Worm (Caenorhabditis elegans) whole organism, L2 larva: ENCODE results near the gene C39B10.7.

ENCODE experiments used
- F13H6.1 ChIP-seq: sonication (generic microtip); optimal IDR thresholded peaks from 2 replicates; lab custom pipeline; 2016; ENCODE audit warnings: missing genetic modification characterization, missing compliant biosample characterization
- ama-1 ChIP-seq: fragments of 150-350 bp; optimal IDR thresholded peaks from 2 replicates; lab custom pipeline; 2018; ENCODE audit warnings: inconsistent platforms
- egl-27 ChIP-seq: sonication (generic microtip); optimal IDR thresholded peaks from 3 replicates; lab custom pipeline; 2017; ENCODE audit warnings: missing biosample characterization, missing genetic modification reagents, missing genetic modification characterization
- elt-3 ChIP-seq: sonication (generic microtip); optimal IDR thresholded peaks from 2 replicates; lab custom pipeline; 2017; ENCODE audit warnings: missing biosample characterization, missing genetic modification characterization
- fos-1 ChIP-seq: fragments of 150-350 bp; optimal IDR thresholded peaks from 2 replicates; lab custom pipeline; 2014; ENCODE audit warnings: missing biosample characterization, missing genetic modification characterization
- mab-5 ChIP-seq: fragments of 150-350 bp; optimal IDR thresholded peaks from 2 replicates; lab custom pipeline; 2014; ENCODE audit warnings: missing biosample characterization, missing genetic modification characterization
- nhr-10 ChIP-seq: sonication (generic microtip); optimal IDR thresholded peaks from 2 replicates; lab custom pipeline; 2017; ENCODE audit warnings: missing biosample characterization, missing genetic modification characterization
- nhr-12 ChIP-seq: fragments of 150-350 bp; optimal IDR thresholded peaks from 2 replicates; lab custom pipeline; 2014; ENCODE audit warnings: missing biosample characterization, missing genetic modification characterization
- nhr-23 ChIP-seq: fragments of 150-350 bp; optimal IDR thresholded peaks from 2 replicates; lab custom pipeline; 2014; ENCODE audit warnings: missing biosample characterization, missing genetic modification reagents, missing genetic modification characterization
- nhr-237 ChIP-seq: fragments of 150-350 bp; optimal IDR thresholded peaks from 2 replicates; lab custom pipeline; 2014; ENCODE audit warnings: missing biosample characterization, missing genetic modification characterization
- nhr-6 ChIP-seq: fragments of 150-350 bp; optimal IDR thresholded peaks from 2 replicates; lab custom pipeline; 2014; ENCODE audit warnings: missing biosample characterization, missing genetic modification characterization
- nhr-77 ChIP-seq: fragments of 150-350 bp; optimal IDR thresholded peaks from 2 replicates; lab custom pipeline; 2014; ENCODE audit warnings: missing biosample characterization, missing genetic modification characterization
- snpc-4 ChIP-seq: fragments of 150-350 bp; optimal IDR thresholded peaks from 2 replicates; lab custom pipeline; 2014; ENCODE audit warnings: missing biosample characterization, missing genetic modification characterization
- unc-39 ChIP-seq: fragments of 150-350 bp; optimal IDR thresholded peaks from 2 replicates; lab custom pipeline; 2014; ENCODE audit warnings: missing biosample characterization, missing genetic modification characterization

DNA sequence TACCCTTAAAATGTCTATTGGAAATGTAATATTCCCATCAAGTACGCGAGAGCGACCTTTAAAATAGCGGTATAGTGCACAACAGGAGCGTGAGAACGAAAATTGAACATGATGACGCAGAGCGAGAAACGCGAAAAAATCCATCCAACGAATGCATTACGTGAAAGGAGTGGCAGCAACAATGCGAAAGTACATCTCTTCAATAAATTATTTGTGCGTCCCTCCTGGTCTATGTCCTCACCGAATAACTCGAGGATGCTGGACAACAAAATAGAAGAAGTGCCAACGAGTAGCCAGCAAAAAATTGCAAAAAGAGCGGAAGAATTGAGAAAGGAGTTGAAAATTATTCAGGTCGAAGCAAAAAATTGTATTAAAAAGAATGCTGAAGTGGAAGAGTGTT lies 42.8 kb upstream of the C39B10.7 start:
- TF ChIP-seq nhr-237 (tag; lab: Kevin White, UChicago): no peak
- no peak for TF ChIP-seq nhr-10
- no peak for TF ChIP-seq fos-1 (tag; lab: Kevin White, UChicago)
- no peak for TF ChIP-seq snpc-4 (tag; lab: Kevin White, UChicago)
- TF ChIP-seq nhr-23 (tag; lab: Kevin White, UChicago): no peak
- no peak for TF ChIP-seq mab-5 (tag; lab: Kevin White, UChicago)
- no peak for TF ChIP-seq F13H6.1 (tag; lab: Kevin White, UChicago)
- TF ChIP-seq nhr-77 (tag; lab: Kevin White, UChicago): no peak
- TF ChIP-seq nhr-6 (tag; lab: Kevin White, UChicago): no peak
- TF ChIP-seq elt-3 (tag; lab: Kevin White, UChicago): no peak
- no peak for TF ChIP-seq ama-1
- no peak for TF ChIP-seq nhr-12 (tag; lab: Kevin White, UChicago)
- TF ChIP-seq unc-39: no peak
- no peak for TF ChIP-seq egl-27 (tag; lab: Kevin White, UChicago)
